Worm (Caenorhabditis elegans) whole organism, L1 larva: ENCODE results near the gene K05F1.1.

Experiments
- C04F5.9 ChIP-seq: sonication (generic microtip); optimal IDR thresholded peaks from 2 replicates; lab custom pipeline; 2016; ENCODE audit warnings: missing genetic modification characterization, missing compliant biosample characterization
- F16B12.6 ChIP-seq: fragments of 150-350 bp; optimal IDR thresholded peaks from 2 replicates; lab custom pipeline; 2014; ENCODE audit warnings: missing biosample characterization, missing genetic modification characterization
- Y116A8C.19 ChIP-seq: sonication (generic microtip); optimal IDR thresholded peaks from 2 replicates; lab custom pipeline; 2016; ENCODE audit warnings: missing compliant biosample characterization, missing genetic modification characterization, borderline replicate concordance
- alr-1 ChIP-seq: fragments of 200-800 bp; sonication (Bioruptor generic); optimal IDR thresholded peaks from 2 replicates; lab custom pipeline; 2018; ENCODE audit warnings: borderline replicate concordance, mild to moderate bottlenecking, missing genetic modification characterization, missing compliant biosample characterization
- ama-1 ChIP-seq: fragments of 150-350 bp; optimal IDR thresholded peaks from 2 replicates; lab custom pipeline; 2014
- ceh-8 ChIP-seq: fragments of 200-800 bp; sonication (Bioruptor generic); optimal IDR thresholded peaks from 2 replicates; lab custom pipeline; 2018; ENCODE audit warnings: mild to moderate bottlenecking, missing genetic modification characterization, moderate library complexity, missing compliant biosample characterization
- ces-1 ChIP-seq: fragments of 150-350 bp; optimal IDR thresholded peaks from 2 replicates; lab custom pipeline; 2014; ENCODE audit warnings: missing biosample characterization, missing genetic modification reagents, missing genetic modification characterization
- dsc-1 ChIP-seq: sonication (generic microtip); optimal IDR thresholded peaks from 2 replicates; lab custom pipeline; 2016; ENCODE audit warnings: mild to moderate bottlenecking, missing genetic modification characterization, missing compliant biosample characterization
- efl-1 ChIP-seq, 4 experiments: fragments of 150-350 bp; optimal IDR thresholded peaks in 3 of 4; peaks in 1 of 4; 1 replicate in 1 of 4; 2 replicates in 3 of 4; lab custom pipeline; 2014; ENCODE audit warnings: missing biosample characterization in 2 of 4, missing genetic modification characterization in 2 of 4, missing genetic modification reagents in 2 of 4
- efl-3 ChIP-seq: fragments of 200-800 bp; sonication (Bioruptor generic); optimal IDR thresholded peaks from 2 replicates; lab custom pipeline; 2018; ENCODE audit warnings: mild to moderate bottlenecking, missing genetic modification characterization, missing compliant biosample characterization
- elt-2 ChIP-seq: sonication (generic microtip); optimal IDR thresholded peaks from 2 replicates; lab custom pipeline; 2016; ENCODE audit warnings: missing genetic modification characterization, mild to moderate bottlenecking, inconsistent platforms, missing compliant biosample characterization, missing genetic modification reagents
- ets-5 ChIP-seq: fragments of 200-800 bp; sonication (Bioruptor generic); IDR thresholded peaks from 2 replicates; pipeline ENCODE4 v1.3.6; 2022; ENCODE audit warnings: missing genetic modification characterization, missing compliant biosample characterization
- fkh-4 ChIP-seq: sonication (generic microtip); optimal IDR thresholded peaks from 2 replicates; lab custom pipeline; 2016; ENCODE audit warnings: missing compliant biosample characterization, missing genetic modification characterization, borderline replicate concordance
- fos-1 ChIP-seq: fragments of 150-350 bp; optimal IDR thresholded peaks from 2 replicates; lab custom pipeline; 2014; ENCODE audit warnings: missing biosample characterization, missing genetic modification characterization
- hlh-4 ChIP-seq: sonication (generic microtip); optimal IDR thresholded peaks from 2 replicates; lab custom pipeline; 2016; ENCODE audit warnings: mild to moderate bottlenecking, missing genetic modification characterization, missing compliant biosample characterization
- hpl-2 ChIP-seq: fragments of 150-350 bp; optimal IDR thresholded peaks from 2 replicates; lab custom pipeline; 2014; ENCODE audit warnings: missing biosample characterization, missing genetic modification reagents, missing genetic modification characterization
- isw-1 ChIP-seq: fragments of 200-800 bp; sonication (Bioruptor generic); IDR thresholded peaks from 2 replicates; pipeline ENCODE4 v1.3.6; 2022; ENCODE audit warnings: missing genetic modification characterization, missing compliant biosample characterization
- lin-13 ChIP-seq: fragments of 150-350 bp; optimal IDR thresholded peaks from 2 replicates; lab custom pipeline; 2014; ENCODE audit warnings: missing biosample characterization, missing genetic modification reagents, missing genetic modification characterization
- lin-14 ChIP-seq: fragments of 200-800 bp; sonication (Bioruptor generic); optimal IDR thresholded peaks from 2 replicates; lab custom pipeline; 2018; ENCODE audit warnings: mild to moderate bottlenecking, missing genetic modification characterization, moderate library complexity, missing compliant biosample characterization
- lin-35 ChIP-seq, 2 experiments: fragments of 150-350 bp; optimal IDR thresholded peaks; 2 replicates each; lab custom pipeline; 2014; ENCODE audit warnings: missing biosample characterization in 2 of 2, missing genetic modification characterization in 2 of 2, missing genetic modification reagents in 2 of 2
- lir-3 ChIP-seq: sonication (generic microtip); optimal IDR thresholded peaks from 2 replicates; lab custom pipeline; 2016; ENCODE audit warnings: mild to moderate bottlenecking, missing genetic modification characterization, moderate library complexity, missing compliant biosample characterization; ENCODE audit not compliant: poor library complexity
- lsy-2 ChIP-seq, 2 experiments: fragments of 150-350 bp; optimal IDR thresholded peaks; 2 replicates each; lab custom pipeline; 2014; ENCODE audit warnings: missing biosample characterization in 2 of 2, missing genetic modification characterization in 2 of 2
- mep-1 ChIP-seq: fragments of 150-350 bp; optimal IDR thresholded peaks from 2 replicates; lab custom pipeline; 2014; ENCODE audit warnings: missing biosample characterization, missing genetic modification characterization
- nhr-19 ChIP-seq: fragments of 200-800 bp; sonication (Bioruptor generic); conservative IDR thresholded peaks from 2 replicates; pipeline ENCODE4 v1.3.6; 2022; ENCODE audit warnings: missing genetic modification characterization, missing compliant biosample characterization
- nhr-20 ChIP-seq: sonication (generic microtip); optimal IDR thresholded peaks from 2 replicates; lab custom pipeline; 2016; ENCODE audit warnings: mild to moderate bottlenecking, missing genetic modification characterization, missing compliant biosample characterization
- nhr-237 ChIP-seq: fragments of 150-350 bp; optimal IDR thresholded peaks from 2 replicates; lab custom pipeline; 2014; ENCODE audit warnings: missing biosample characterization, missing genetic modification characterization
- nhr-47 ChIP-seq: sonication (generic microtip); optimal IDR thresholded peaks from 2 replicates; lab custom pipeline; 2016; ENCODE audit warnings: mild to moderate bottlenecking, missing genetic modification characterization, moderate library complexity, missing compliant biosample characterization
- nhr-76 ChIP-seq: sonication (generic microtip); optimal IDR thresholded peaks from 2 replicates; lab custom pipeline; 2017; ENCODE audit warnings: missing biosample characterization, missing genetic modification characterization
- nhr-77 ChIP-seq: fragments of 150-350 bp; optimal IDR thresholded peaks from 2 replicates; lab custom pipeline; 2014; ENCODE audit warnings: missing biosample characterization, missing genetic modification characterization
- nhr-84 ChIP-seq: sonication (generic microtip); optimal IDR thresholded peaks from 2 replicates; lab custom pipeline; 2017; ENCODE audit warnings: missing biosample characterization, missing genetic modification characterization
- nhr-90 ChIP-seq: sonication (generic microtip); optimal IDR thresholded peaks from 2 replicates; lab custom pipeline; 2016; ENCODE audit warnings: mild to moderate bottlenecking, missing genetic modification characterization, missing compliant biosample characterization; ENCODE audit not compliant: poor library complexity
- pag-3 ChIP-seq: sonication (generic microtip); optimal IDR thresholded peaks from 2 replicates; lab custom pipeline; 2017; ENCODE audit warnings: missing genetic modification characterization, mild to moderate bottlenecking, missing compliant biosample characterization, antibody characterized with exemption, borderline replicate concordance; ENCODE audit not compliant: insufficient read depth
- pax-3 ChIP-seq: fragments of 200-800 bp; sonication (Bioruptor generic); optimal IDR thresholded peaks from 2 replicates; lab custom pipeline; 2018; ENCODE audit warnings: mild to moderate bottlenecking, missing genetic modification characterization, moderate library complexity, missing compliant biosample characterization
- rnt-1 ChIP-seq: sonication (generic microtip); optimal IDR thresholded peaks from 2 replicates; lab custom pipeline; 2016; ENCODE audit warnings: mild to moderate bottlenecking, missing genetic modification characterization, moderate library complexity, missing compliant biosample characterization
- skn-1 ChIP-seq: fragments of 150-350 bp; optimal IDR thresholded peaks from 2 replicates; lab custom pipeline; 2014; ENCODE audit warnings: missing biosample characterization, missing genetic modification characterization
- snpc-4 ChIP-seq: fragments of 150-350 bp; optimal IDR thresholded peaks from 2 replicates; lab custom pipeline; 2014; ENCODE audit warnings: missing biosample characterization, missing genetic modification characterization
- snu-23 ChIP-seq: sonication (generic microtip); optimal IDR thresholded peaks from 2 replicates; lab custom pipeline; 2016; ENCODE audit warnings: missing genetic modification characterization, missing compliant biosample characterization
- sup-37 ChIP-seq: fragments of 200-800 bp; sonication (Bioruptor generic); optimal IDR thresholded peaks from 2 replicates; lab custom pipeline; 2018; ENCODE audit warnings: mild to moderate bottlenecking, missing genetic modification characterization, missing compliant biosample characterization
- unc-130 ChIP-seq: fragments of 150-350 bp; optimal IDR thresholded peaks from 2 replicates; lab custom pipeline; 2017; ENCODE audit warnings: missing biosample characterization, missing genetic modification characterization, inconsistent platforms
- unc-30 ChIP-seq: sonication (generic microtip); optimal IDR thresholded peaks from 2 replicates; lab custom pipeline; 2017; ENCODE audit warnings: missing biosample characterization, missing genetic modification characterization
- unc-62 ChIP-seq: fragments of 150-350 bp; optimal IDR thresholded peaks from 2 replicates; lab custom pipeline; 2014; ENCODE audit warnings: missing biosample characterization, missing genetic modification reagents, missing genetic modification characterization
- unc-86 ChIP-seq: sonication (generic microtip); optimal IDR thresholded peaks from 2 replicates; lab custom pipeline; 2016; ENCODE audit warnings: missing genetic modification characterization, missing compliant biosample characterization
- unc-98 ChIP-seq: fragments of 200-800 bp; sonication (Bioruptor generic); IDR thresholded peaks from 2 replicates; pipeline ENCODE4 v1.3.6; 2022; ENCODE audit warnings: missing genetic modification characterization, missing compliant biosample characterization
- vab-15 ChIP-seq: sonication (generic microtip); optimal IDR thresholded peaks from 2 replicates; lab custom pipeline; 2017; ENCODE audit warnings: missing genotype, mild to moderate bottlenecking, missing genetic modification characterization, missing compliant biosample characterization
- xbp-1 ChIP-seq: sonication (generic microtip); optimal IDR thresholded peaks from 2 replicates; lab custom pipeline; 2016; ENCODE audit warnings: missing genetic modification characterization, missing compliant biosample characterization
- zag-1 ChIP-seq: fragments of 150-350 bp; optimal IDR thresholded peaks from 2 replicates; lab custom pipeline; 2014; ENCODE audit warnings: missing biosample characterization, missing genetic modification characterization
- ztf-4 ChIP-seq: fragments of 150-350 bp; optimal IDR thresholded peaks from 2 replicates; lab custom pipeline; 2014; ENCODE audit warnings: missing biosample characterization, missing genetic modification characterization

The K05F1.1 gene

DNA sequence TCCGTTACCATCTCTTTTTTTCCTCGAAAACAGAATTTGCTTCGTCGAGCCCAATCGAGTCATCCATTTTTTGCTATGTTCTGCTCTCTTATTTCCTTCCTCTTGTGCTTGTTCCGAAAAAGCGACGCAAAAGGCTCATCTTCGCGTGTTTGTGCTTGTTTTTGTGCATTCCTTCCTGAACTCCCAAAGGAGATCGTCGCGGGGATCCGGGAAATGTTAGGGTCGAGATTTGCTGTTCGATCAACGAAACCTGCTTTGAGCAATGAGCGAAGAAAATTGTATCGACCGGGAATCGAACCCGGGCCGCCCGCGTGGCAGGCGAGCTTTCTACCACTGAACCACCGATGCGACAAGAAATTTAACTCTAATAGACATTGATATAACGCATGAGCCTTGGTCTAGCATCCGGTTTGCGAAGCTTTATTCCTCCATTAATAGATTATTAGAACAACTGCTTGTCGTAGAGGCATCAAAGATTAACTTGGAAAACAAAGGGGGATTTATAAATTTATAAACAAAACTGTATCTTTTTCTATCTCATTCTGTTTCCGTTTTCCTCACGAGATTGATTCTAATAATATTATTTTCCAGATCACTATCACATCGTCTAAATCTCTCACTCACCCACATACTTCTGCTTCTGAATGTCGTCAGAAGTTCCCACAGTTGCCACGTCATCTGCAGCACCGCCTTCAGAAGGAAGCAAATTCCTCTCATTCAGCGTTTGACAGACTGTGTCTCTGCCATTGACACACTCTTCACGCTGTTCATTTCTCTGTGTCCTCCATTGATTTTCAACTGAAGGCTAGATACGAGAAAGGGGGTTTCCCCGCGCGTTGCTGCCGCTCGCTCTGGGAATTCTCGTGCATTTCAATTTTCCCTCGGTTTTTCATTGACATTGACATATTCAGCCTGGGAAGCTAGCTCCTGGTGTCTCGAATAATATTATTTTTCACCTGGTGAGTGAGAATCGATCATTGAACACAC lies 19.0 kb upstream of the K05F1.1 start, which contains the start of gene K05F1.6 (continued):
- peak; percentile 65 for TF ChIP-seq nhr-90 (tag; lab: Kevin White, UChicago)
- TF ChIP-seq ets-5: no peak
- TF ChIP-seq unc-86 (tag; lab: Kevin White, UChicago): peak; percentile 9
- no peak for TF ChIP-seq F16B12.6 (tag; lab: Kevin White, UChicago)
- peak; percentile 20 for TF ChIP-seq nhr-76 (tag; lab: Kevin White, UChicago)
- no peak for TF ChIP-seq C04F5.9
- peak; percentile 78 for TF ChIP-seq rnt-1 (tag; lab: Kevin White, UChicago)
- TF ChIP-seq zag-1 (tag; lab: Kevin White, UChicago): no peak
- peak; percentile 15 for TF ChIP-seq ztf-4 (tag; lab: Kevin White, UChicago)
- TF ChIP-seq mep-1 (tag; lab: Kevin White, UChicago): peak; percentile 52
- TF ChIP-seq fos-1 (tag; lab: Kevin White, UChicago): peak; percentile 29
- TF ChIP-seq snu-23 (GFP tag; lab: Kevin White, UChicago): peak; percentile 20
- TF ChIP-seq nhr-84 (tag; lab: Kevin White, UChicago): no peak
- peak; percentile 70 for TF ChIP-seq elt-2 (tag; lab: Kevin White, UChicago)
- peak; percentile 19 for TF ChIP-seq pax-3 (tag; lab: Kevin White, UChicago)
- peak; percentile 19 for TF ChIP-seq ceh-8
- peak; percentile 40 to 69 for TF ChIP-seq efl-1 (optimal IDR thresholded peaks at IDR 0.05; lab: Kevin White, UChicago)
- TF ChIP-seq efl-1 (GFP tag; optimal IDR thresholded peaks at IDR 0.05 in 1 of 2; lab: Kevin White, UChicago): peak in 1 of 2 experiments; percentile 94
- no peak for TF ChIP-seq nhr-77 (tag; lab: Kevin White, UChicago)
- TF ChIP-seq lin-35 (GFP tag; optimal IDR thresholded peaks at IDR 0.05; lab: Kevin White, UChicago): peak; percentile 6 to 44
- peak; percentile 6 for TF ChIP-seq sup-37 (GFP tag; lab: Kevin White, UChicago)
- no peak for TF ChIP-seq snpc-4
- TF ChIP-seq unc-130 (tag; lab: Kevin White, UChicago): peak; percentile 52
- TF ChIP-seq lir-3 (tag; lab: Kevin White, UChicago): no peak
- peak; percentile 56 for TF ChIP-seq lin-14 (GFP tag; lab: Kevin White, UChicago)
- peak in 1 of 2 experiments; percentile 52 for TF ChIP-seq lsy-2 (tag; optimal IDR thresholded peaks at IDR 0.05; lab: Kevin White, UChicago)
- no peak for TF ChIP-seq ama-1
- TF ChIP-seq unc-98 (GFP tag; lab: Robert Waterston, UW): 0 out of 2 replicates have a peak, but pooled peaks have one; percentile 53
- peak; percentile 55 for TF ChIP-seq nhr-20 (tag; lab: Kevin White, UChicago)
- TF ChIP-seq pag-3 (tag; lab: Kevin White, UChicago): no peak
- TF ChIP-seq hlh-4: no peak
- peak; percentile 72 for TF ChIP-seq nhr-19 (GFP tag; lab: Robert Waterston, UW)
- peak; percentile 70 for TF ChIP-seq dsc-1 (tag; lab: Kevin White, UChicago)
- 0 out of 2 replicates have a peak, but pooled peaks have one; percentile 1 for TF ChIP-seq isw-1 (GFP tag; lab: Robert Waterston, UW)
- TF ChIP-seq lin-13 (GFP tag; lab: Kevin White, UChicago): peak; percentile 22
- TF ChIP-seq, all 84 proteins: peak for 40

DNA sequence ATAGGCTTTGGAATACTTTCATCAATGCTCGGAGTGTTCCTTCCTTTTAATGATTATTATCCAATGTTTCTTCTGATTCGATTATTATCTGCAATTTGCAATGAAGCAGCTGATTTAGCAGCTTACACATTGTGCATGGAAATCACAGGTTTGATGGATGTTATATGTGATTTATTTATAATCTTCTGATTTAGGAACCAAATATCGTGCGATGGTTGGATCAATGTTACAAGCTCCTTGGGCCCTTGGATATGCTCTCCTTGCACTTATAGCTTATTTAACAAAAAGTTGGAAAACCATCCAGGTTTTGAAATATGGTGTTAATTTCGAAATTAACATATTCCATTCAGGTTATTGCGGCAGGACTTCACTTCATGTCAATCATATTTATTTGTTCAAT lies 15.7 kb upstream of the K05F1.1 start:
- no peak for TF ChIP-seq unc-30 (tag; lab: Kevin White, UChicago)
- no peak for TF ChIP-seq pag-3 (tag; lab: Kevin White, UChicago)
- TF ChIP-seq unc-62 (GFP tag; lab: Kevin White, UChicago): no peak
- no peak for TF ChIP-seq efl-3 (GFP tag; lab: Kevin White, UChicago)
- no peak for TF ChIP-seq nhr-237 (tag; lab: Kevin White, UChicago)
- TF ChIP-seq lin-13 (GFP tag; lab: Kevin White, UChicago): no peak
- no peak for TF ChIP-seq ets-5
- no peak for TF ChIP-seq skn-1
- TF ChIP-seq ces-1 (GFP tag; lab: Kevin White, UChicago): no peak
- TF ChIP-seq nhr-76 (tag; lab: Kevin White, UChicago): no peak
- no peak for TF ChIP-seq unc-98 (GFP tag; lab: Robert Waterston, UW)
- no peak for TF ChIP-seq fkh-4
- no peak for TF ChIP-seq nhr-47 (tag; lab: Kevin White, UChicago)
- TF ChIP-seq ztf-4 (tag; lab: Kevin White, UChicago): no peak
- TF ChIP-seq dsc-1 (tag; lab: Kevin White, UChicago): no peak
- TF ChIP-seq alr-1 (tag; lab: Kevin White, UChicago): no peak
- TF ChIP-seq xbp-1 (tag; lab: Kevin White, UChicago): no peak
- TF ChIP-seq hpl-2 (GFP tag; lab: Kevin White, UChicago): no peak
- TF ChIP-seq vab-15: no peak
- no peak for TF ChIP-seq Y116A8C.19 (tag; lab: Kevin White, UChicago)
